Fruit fly (Drosophila melanogaster) whole organism, prepupa: Measurements from ENCODE around the gene Pex5.

Experiments
- CG11902 ChIP-seq: fragments of 200-800 bp; sonication (Bioruptor generic); optimal IDR thresholded peaks from 3 replicates; lab custom pipeline; 2016; ENCODE audit warnings: missing biosample characterization, missing genetic modification characterization
- CG32006 ChIP-seq: fragments of 200-800 bp; sonication (Bioruptor generic); optimal IDR thresholded peaks from 3 replicates; lab custom pipeline; 2017; ENCODE audit warnings: missing biosample characterization, mild to moderate bottlenecking, missing genetic modification characterization
- CG34406 ChIP-seq: fragments of 200-800 bp; sonication (Bioruptor generic); optimal IDR thresholded peaks from 3 replicates; lab custom pipeline; 2016; ENCODE audit warnings: missing biosample characterization, missing genetic modification characterization
- Eip75B ChIP-seq: fragments of 200-800 bp; sonication (Bioruptor generic); optimal IDR thresholded peaks from 3 replicates; lab custom pipeline; 2016; ENCODE audit warnings: missing biosample characterization, missing genetic modification characterization
- OdsH ChIP-seq: fragments of 200-800 bp; sonication (Bioruptor generic); optimal IDR thresholded peaks from 3 replicates; lab custom pipeline; 2016; ENCODE audit warnings: missing biosample characterization, missing genetic modification characterization
- Sox15 ChIP-seq: fragments of 200-800 bp; sonication (Bioruptor generic); optimal IDR thresholded peaks from 3 replicates; lab custom pipeline; 2016; ENCODE audit warnings: missing biosample characterization, missing genetic modification characterization
- dac ChIP-seq: fragments of 200-800 bp; sonication (Bioruptor generic); optimal IDR thresholded peaks from 2 replicates; lab custom pipeline; 2017; ENCODE audit warnings: missing biosample characterization, mild to moderate bottlenecking, missing genetic modification characterization
- salr ChIP-seq, 2 experiments: fragments of 200-800 bp; sonication (Bioruptor generic); optimal IDR thresholded peaks; 3 replicates each; lab custom pipeline; 2016 to 2018; ENCODE audit warnings: missing biosample characterization in 2 of 2, missing genetic modification characterization in 2 of 2, mild to moderate bottlenecking in 1 of 2

DNA sequence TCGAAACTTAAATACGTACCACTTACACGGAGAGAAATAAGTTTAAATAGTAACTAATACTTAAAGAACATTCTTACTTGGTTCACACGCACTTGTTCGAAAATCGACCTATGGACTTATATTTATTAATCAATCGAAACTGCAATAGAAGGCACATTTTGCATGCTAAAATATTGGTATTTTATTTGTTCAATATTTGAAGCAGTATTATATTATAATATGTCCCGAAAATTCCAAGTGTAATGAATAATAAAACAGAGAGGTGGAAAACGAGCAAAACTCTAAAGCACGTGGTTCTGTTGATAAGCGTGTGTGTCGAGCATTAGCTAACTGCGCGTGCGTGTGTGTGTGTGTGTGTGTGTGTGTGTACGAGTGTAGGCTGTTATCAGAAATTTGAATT is 18.9 kb downstream of the Pex5 start:
- TF ChIP-seq salr (GFP tag; optimal IDR thresholded peaks at IDR 0.05; lab: Kevin White, UChicago) (no peak), CG34406 (GFP tag; lab: Kevin White, UChicago) (no peak), dac (no peak), OdsH (peak; percentile 18), Sox15 (GFP tag; lab: Kevin White, UChicago) (no peak), Eip75B (GFP tag; lab: Kevin White, UChicago) (no peak), CG11902 (GFP tag; lab: Kevin White, UChicago) (no peak), CG32006 (GFP tag; lab: Kevin White, UChicago) (peak; percentile 41)
